Worm (Caenorhabditis elegans) whole organism, L1 larva: ENCODE data around the gene F01G4.4.

ENCODE experiments used
- C04F5.9 ChIP-seq: sonication (generic microtip); optimal IDR thresholded peaks from 2 replicates; lab custom pipeline; 2016; ENCODE audit warnings: missing genetic modification characterization, missing compliant biosample characterization
- C34B4.2 ChIP-seq: sonication (generic microtip); optimal IDR thresholded peaks from 2 replicates; lab custom pipeline; 2017; ENCODE audit warnings: mild to moderate bottlenecking, missing genetic modification characterization, missing compliant biosample characterization
- Y116A8C.19 ChIP-seq: sonication (generic microtip); optimal IDR thresholded peaks from 2 replicates; lab custom pipeline; 2016; ENCODE audit warnings: missing compliant biosample characterization, missing genetic modification characterization, borderline replicate concordance
- alr-1 ChIP-seq: fragments of 200-800 bp; sonication (Bioruptor generic); optimal IDR thresholded peaks from 2 replicates; lab custom pipeline; 2018; ENCODE audit warnings: borderline replicate concordance, mild to moderate bottlenecking, missing genetic modification characterization, missing compliant biosample characterization
- aly-2 ChIP-seq: fragments of 150-350 bp; optimal IDR thresholded peaks from 2 replicates; lab custom pipeline; 2014; ENCODE audit warnings: missing biosample characterization, missing genetic modification characterization
- ama-1 ChIP-seq: fragments of 150-350 bp; optimal IDR thresholded peaks from 2 replicates; lab custom pipeline; 2014
- ceh-8 ChIP-seq: fragments of 200-800 bp; sonication (Bioruptor generic); optimal IDR thresholded peaks from 2 replicates; lab custom pipeline; 2018; ENCODE audit warnings: mild to moderate bottlenecking, missing genetic modification characterization, moderate library complexity, missing compliant biosample characterization
- ceh-82 ChIP-seq, 3 experiments: fragments of 150-350 bp in 1 of 3; sonication (generic microtip) in 2 of 3; optimal IDR thresholded peaks; 2 replicates each; lab custom pipeline; 2014 to 2017; ENCODE audit warnings: missing biosample characterization in 3 of 3, missing genetic modification characterization in 3 of 3
- ceh-88 ChIP-seq: fragments of 200-800 bp; sonication (Bioruptor generic); IDR thresholded peaks from 2 replicates; pipeline ENCODE4 v1.3.6; 2022; ENCODE audit warnings: missing genetic modification characterization, missing compliant biosample characterization
- dsc-1 ChIP-seq: sonication (generic microtip); optimal IDR thresholded peaks from 2 replicates; lab custom pipeline; 2016; ENCODE audit warnings: mild to moderate bottlenecking, missing genetic modification characterization, missing compliant biosample characterization
- egl-13 ChIP-seq: sonication (generic microtip); optimal IDR thresholded peaks from 2 replicates; lab custom pipeline; 2016; ENCODE audit warnings: missing genotype, missing genetic modification reagents, missing genetic modification characterization, missing compliant biosample characterization
- elt-3 ChIP-seq, 6 experiments: fragments of 150-350 bp in 1 of 6; sonication (generic microtip); optimal IDR thresholded peaks; 2 replicates each; lab custom pipeline; 2017 to 2018; ENCODE audit warnings: missing biosample characterization in 6 of 6, missing genetic modification characterization in 6 of 6, inconsistent platforms in 1 of 6
- ets-5 ChIP-seq: fragments of 200-800 bp; sonication (Bioruptor generic); IDR thresholded peaks from 2 replicates; pipeline ENCODE4 v1.3.6; 2022; ENCODE audit warnings: missing genetic modification characterization, missing compliant biosample characterization
- fkh-10 ChIP-seq: sonication (generic microtip); optimal IDR thresholded peaks from 2 replicates; lab custom pipeline; 2017; ENCODE audit warnings: missing biosample characterization, missing genetic modification reagents, missing genetic modification characterization
- fkh-4 ChIP-seq: sonication (generic microtip); optimal IDR thresholded peaks from 2 replicates; lab custom pipeline; 2016; ENCODE audit warnings: missing compliant biosample characterization, missing genetic modification characterization, borderline replicate concordance
- fkh-8 ChIP-seq: sonication (generic microtip); optimal IDR thresholded peaks from 2 replicates; lab custom pipeline; 2016; ENCODE audit warnings: mild to moderate bottlenecking, missing genetic modification characterization, missing compliant biosample characterization
- fos-1 ChIP-seq: fragments of 150-350 bp; optimal IDR thresholded peaks from 2 replicates; lab custom pipeline; 2014; ENCODE audit warnings: missing biosample characterization, missing genetic modification characterization
- grh-1 ChIP-seq: fragments of 200-800 bp; sonication (Bioruptor generic); IDR thresholded peaks from 2 replicates; pipeline ENCODE4 v1.3.6; 2022; ENCODE audit warnings: missing genetic modification reagents, missing genetic modification characterization, missing compliant biosample characterization
- hlh-17 ChIP-seq: fragments of 200-800 bp; sonication (Bioruptor generic); optimal IDR thresholded peaks from 2 replicates; lab custom pipeline; 2018; ENCODE audit warnings: missing genetic modification characterization, mild to moderate bottlenecking, missing compliant biosample characterization, moderate library complexity, borderline replicate concordance
- hlh-4 ChIP-seq: sonication (generic microtip); optimal IDR thresholded peaks from 2 replicates; lab custom pipeline; 2016; ENCODE audit warnings: mild to moderate bottlenecking, missing genetic modification characterization, missing compliant biosample characterization
- hpl-2 ChIP-seq: fragments of 150-350 bp; optimal IDR thresholded peaks from 2 replicates; lab custom pipeline; 2014; ENCODE audit warnings: missing biosample characterization, missing genetic modification reagents, missing genetic modification characterization
- isw-1 ChIP-seq: fragments of 200-800 bp; sonication (Bioruptor generic); IDR thresholded peaks from 2 replicates; pipeline ENCODE4 v1.3.6; 2022; ENCODE audit warnings: missing genetic modification characterization, missing compliant biosample characterization
- lin-14 ChIP-seq: fragments of 200-800 bp; sonication (Bioruptor generic); optimal IDR thresholded peaks from 2 replicates; lab custom pipeline; 2018; ENCODE audit warnings: mild to moderate bottlenecking, missing genetic modification characterization, moderate library complexity, missing compliant biosample characterization
- lin-15B ChIP-seq: fragments of 150-350 bp; sonication (generic microtip); optimal IDR thresholded peaks from 3 replicates; lab custom pipeline; 2014; ENCODE audit warnings: missing biosample characterization, missing genetic modification characterization
- lin-35 ChIP-seq, 2 experiments: fragments of 150-350 bp; optimal IDR thresholded peaks; 2 replicates each; lab custom pipeline; 2014; ENCODE audit warnings: missing biosample characterization in 2 of 2, missing genetic modification characterization in 2 of 2, missing genetic modification reagents in 2 of 2
- lir-3 ChIP-seq: sonication (generic microtip); optimal IDR thresholded peaks from 2 replicates; lab custom pipeline; 2016; ENCODE audit warnings: mild to moderate bottlenecking, missing genetic modification characterization, moderate library complexity, missing compliant biosample characterization; ENCODE audit not compliant: poor library complexity
- lsy-2 ChIP-seq, 2 experiments: fragments of 150-350 bp; optimal IDR thresholded peaks; 2 replicates each; lab custom pipeline; 2014; ENCODE audit warnings: missing biosample characterization in 2 of 2, missing genetic modification characterization in 2 of 2
- mdl-1 ChIP-seq, 2 experiments: fragments of 150-350 bp; optimal IDR thresholded peaks; 2 replicates each; lab custom pipeline; 2014 to 2017; ENCODE audit warnings: missing biosample characterization in 2 of 2, missing genetic modification characterization in 2 of 2, inconsistent platforms in 1 of 2
- mef-2 ChIP-seq: fragments of 150-350 bp; optimal IDR thresholded peaks from 2 replicates; lab custom pipeline; 2014; ENCODE audit warnings: missing biosample characterization, missing genetic modification characterization
- mep-1 ChIP-seq: fragments of 150-350 bp; optimal IDR thresholded peaks from 2 replicates; lab custom pipeline; 2014; ENCODE audit warnings: missing biosample characterization, missing genetic modification characterization
- nhr-11 ChIP-seq: fragments of 150-350 bp; optimal IDR thresholded peaks from 2 replicates; lab custom pipeline; 2014; ENCODE audit warnings: missing biosample characterization, missing genetic modification characterization
- nhr-19 ChIP-seq: fragments of 200-800 bp; sonication (Bioruptor generic); conservative IDR thresholded peaks from 2 replicates; pipeline ENCODE4 v1.3.6; 2022; ENCODE audit warnings: missing genetic modification characterization, missing compliant biosample characterization
- nhr-20 ChIP-seq: sonication (generic microtip); optimal IDR thresholded peaks from 2 replicates; lab custom pipeline; 2016; ENCODE audit warnings: mild to moderate bottlenecking, missing genetic modification characterization, missing compliant biosample characterization
- nhr-28 ChIP-seq: fragments of 150-350 bp; optimal IDR thresholded peaks from 2 replicates; lab custom pipeline; 2014; ENCODE audit warnings: missing biosample characterization, missing genetic modification characterization
- nhr-47 ChIP-seq: sonication (generic microtip); optimal IDR thresholded peaks from 2 replicates; lab custom pipeline; 2016; ENCODE audit warnings: mild to moderate bottlenecking, missing genetic modification characterization, moderate library complexity, missing compliant biosample characterization
- nhr-71 ChIP-seq: sonication (generic microtip); optimal IDR thresholded peaks from 2 replicates; lab custom pipeline; 2016; ENCODE audit warnings: mild to moderate bottlenecking, missing genetic modification characterization, moderate library complexity, missing compliant biosample characterization
- nhr-84 ChIP-seq: sonication (generic microtip); optimal IDR thresholded peaks from 2 replicates; lab custom pipeline; 2017; ENCODE audit warnings: missing biosample characterization, missing genetic modification characterization
- nhr-85 ChIP-seq: sonication (generic microtip); peaks from one replicate; lab custom pipeline; 2016; ENCODE audit warnings: missing genetic modification characterization, inconsistent platforms, missing compliant biosample characterization
- nhr-90 ChIP-seq: sonication (generic microtip); optimal IDR thresholded peaks from 2 replicates; lab custom pipeline; 2016; ENCODE audit warnings: mild to moderate bottlenecking, missing genetic modification characterization, missing compliant biosample characterization; ENCODE audit not compliant: poor library complexity
- pax-3 ChIP-seq: fragments of 200-800 bp; sonication (Bioruptor generic); optimal IDR thresholded peaks from 2 replicates; lab custom pipeline; 2018; ENCODE audit warnings: mild to moderate bottlenecking, missing genetic modification characterization, moderate library complexity, missing compliant biosample characterization
- pqm-1 ChIP-seq: sonication (generic microtip); optimal IDR thresholded peaks from 3 replicates; lab custom pipeline; 2017; ENCODE audit warnings: missing biosample characterization, missing genetic modification characterization
- rnt-1 ChIP-seq: sonication (generic microtip); optimal IDR thresholded peaks from 2 replicates; lab custom pipeline; 2016; ENCODE audit warnings: mild to moderate bottlenecking, missing genetic modification characterization, moderate library complexity, missing compliant biosample characterization
- skn-1 ChIP-seq: fragments of 150-350 bp; optimal IDR thresholded peaks from 2 replicates; lab custom pipeline; 2014; ENCODE audit warnings: missing biosample characterization, missing genetic modification characterization
- snpc-4 ChIP-seq: fragments of 150-350 bp; optimal IDR thresholded peaks from 2 replicates; lab custom pipeline; 2014; ENCODE audit warnings: missing biosample characterization, missing genetic modification characterization
- snu-23 ChIP-seq: sonication (generic microtip); optimal IDR thresholded peaks from 2 replicates; lab custom pipeline; 2016; ENCODE audit warnings: missing genetic modification characterization, missing compliant biosample characterization
- sup-37 ChIP-seq: fragments of 200-800 bp; sonication (Bioruptor generic); optimal IDR thresholded peaks from 2 replicates; lab custom pipeline; 2018; ENCODE audit warnings: mild to moderate bottlenecking, missing genetic modification characterization, missing compliant biosample characterization
- swsn-7 ChIP-seq: sonication (generic microtip); optimal IDR thresholded peaks from 2 replicates; lab custom pipeline; 2016; ENCODE audit warnings: missing genetic modification characterization, missing compliant biosample characterization
- tbx-2 ChIP-seq: sonication (generic microtip); optimal IDR thresholded peaks from 2 replicates; lab custom pipeline; 2016; ENCODE audit warnings: missing genetic modification characterization, missing compliant biosample characterization
- unc-62 ChIP-seq: fragments of 150-350 bp; optimal IDR thresholded peaks from 2 replicates; lab custom pipeline; 2014; ENCODE audit warnings: missing biosample characterization, missing genetic modification reagents, missing genetic modification characterization
- unc-98 ChIP-seq: fragments of 200-800 bp; sonication (Bioruptor generic); IDR thresholded peaks from 2 replicates; pipeline ENCODE4 v1.3.6; 2022; ENCODE audit warnings: missing genetic modification characterization, missing compliant biosample characterization
- xbp-1 ChIP-seq: sonication (generic microtip); optimal IDR thresholded peaks from 2 replicates; lab custom pipeline; 2016; ENCODE audit warnings: missing genetic modification characterization, missing compliant biosample characterization
- zag-1 ChIP-seq: fragments of 150-350 bp; optimal IDR thresholded peaks from 2 replicates; lab custom pipeline; 2014; ENCODE audit warnings: missing biosample characterization, missing genetic modification characterization
- ztf-11 ChIP-seq, 2 experiments: sonication (generic microtip); optimal IDR thresholded peaks; 2 replicates each; lab custom pipeline; 2016 to 2017; ENCODE audit warnings: missing genetic modification characterization in 2 of 2, missing biosample characterization in 1 of 2, missing compliant biosample characterization in 1 of 2

Gene F01G4.4

DNA sequence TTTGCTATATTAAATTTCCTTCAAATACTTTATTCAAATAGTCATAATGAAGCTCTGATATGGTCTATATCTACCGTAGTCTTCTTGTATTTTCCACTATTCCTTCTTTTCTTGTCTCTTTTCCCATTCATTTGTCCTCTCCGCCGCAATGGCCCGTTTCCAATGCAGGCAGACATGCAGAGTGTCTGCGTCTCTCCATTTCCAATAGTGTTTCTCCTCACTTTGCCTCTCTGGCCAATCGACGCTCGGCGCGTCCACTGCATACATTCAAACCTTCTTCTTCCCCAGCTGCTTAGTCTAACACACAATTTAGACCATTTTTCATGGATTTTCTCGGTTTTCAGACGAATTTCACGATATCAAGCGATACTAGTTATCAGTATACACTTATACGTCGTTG is 17.9 kb upstream of the F01G4.4 start:
- TF ChIP-seq pqm-1 (tag; lab: Kevin White, UChicago) = no peak
- peak; percentile 15 for TF ChIP-seq tbx-2
- no peak for TF ChIP-seq fkh-4 (tag; lab: Kevin White, UChicago)
- TF ChIP-seq ets-5 (GFP tag; lab: Robert Waterston, UW) = no peak
- TF ChIP-seq xbp-1 (tag; lab: Kevin White, UChicago) = peak; percentile 96
- TF ChIP-seq ceh-82 (tag; optimal IDR thresholded peaks at IDR 0.05; lab: Kevin White, UChicago) = peak in 1 of 3 experiments; percentile 43
- no peak for TF ChIP-seq ama-1 (lab: Kevin White, UChicago)
- TF ChIP-seq mdl-1 (tag; optimal IDR thresholded peaks at IDR 0.05; lab: Kevin White, UChicago) = peak in 1 of 2 experiments; percentile 5
- TF ChIP-seq grh-1 (GFP tag; lab: Robert Waterston, UW) = peak; percentile 30; the same call in 1 of the 2 replicates
- TF ChIP-seq nhr-84 (tag; lab: Kevin White, UChicago) = no peak
- no peak for TF ChIP-seq nhr-28 (tag; lab: Kevin White, UChicago)
- TF ChIP-seq unc-62 (GFP tag; lab: Kevin White, UChicago) = no peak
- TF ChIP-seq dsc-1 (tag; lab: Kevin White, UChicago) = peak; percentile 41
- TF ChIP-seq hlh-17 = no peak
- TF ChIP-seq Y116A8C.19 (tag; lab: Kevin White, UChicago) = no peak
- no peak for TF ChIP-seq snpc-4 (tag; lab: Kevin White, UChicago)
- peak in 1 of 2 experiments; percentile 26 for TF ChIP-seq lin-35 (GFP tag; optimal IDR thresholded peaks at IDR 0.05; lab: Kevin White, UChicago)
- no peak for TF ChIP-seq C04F5.9 (tag; lab: Kevin White, UChicago)
- peak; percentile 37 for TF ChIP-seq nhr-20 (tag; lab: Kevin White, UChicago)
- no peak for TF ChIP-seq isw-1
- no peak for TF ChIP-seq unc-98 (GFP tag; lab: Robert Waterston, UW)
- peak; percentile 14 for TF ChIP-seq ceh-8 (GFP tag; lab: Kevin White, UChicago)
- TF ChIP-seq lin-14 = peak; percentile 52
- no peak for TF ChIP-seq hpl-2
- TF ChIP-seq aly-2 (tag; lab: Kevin White, UChicago) = no peak
- no peak for TF ChIP-seq zag-1
- TF ChIP-seq nhr-11 (tag; lab: Kevin White, UChicago) = no peak
- no peak for TF ChIP-seq lir-3 (tag; lab: Kevin White, UChicago)
- peak; percentile 33 for TF ChIP-seq lin-15B
- no peak for TF ChIP-seq egl-13
- TF ChIP-seq fos-1 = no peak
- no peak for TF ChIP-seq elt-3 (tag; optimal IDR thresholded peaks at IDR 0.05; lab: Kevin White, UChicago)
- TF ChIP-seq nhr-19 (GFP tag; lab: Robert Waterston, UW) = peak; percentile 58; the same call in 1 of the 2 replicates
- no peak for TF ChIP-seq ceh-88
- TF ChIP-seq nhr-85 (tag; lab: Kevin White, UChicago) = no peak
- TF ChIP-seq nhr-47 (tag; lab: Kevin White, UChicago) = peak; percentile 38
- TF ChIP-seq C34B4.2 (tag; lab: Kevin White, UChicago) = no peak
- peak in 1 of 2 experiments; percentile 12 for TF ChIP-seq ztf-11 (tag; optimal IDR thresholded peaks at IDR 0.05; lab: Kevin White, UChicago)
- peak; percentile 14 for TF ChIP-seq fkh-8 (tag; lab: Kevin White, UChicago)
- TF ChIP-seq nhr-90 (tag; lab: Kevin White, UChicago) = no peak
- no peak for TF ChIP-seq hlh-4
- TF ChIP-seq rnt-1 (tag; lab: Kevin White, UChicago) = peak; percentile 64
- peak; percentile 60 for TF ChIP-seq swsn-7 (tag; lab: Kevin White, UChicago)
- no peak for TF ChIP-seq pax-3 (tag; lab: Kevin White, UChicago)
- no peak for TF ChIP-seq fkh-10 (GFP tag; lab: Kevin White, UChicago)
- TF ChIP-seq snu-23 (GFP tag; lab: Kevin White, UChicago) = peak; percentile 62
- peak; percentile 65 to 76 for TF ChIP-seq lsy-2 (tag; optimal IDR thresholded peaks at IDR 0.05; lab: Kevin White, UChicago)
- TF ChIP-seq mep-1 (tag; lab: Kevin White, UChicago) = no peak
- TF ChIP-seq nhr-71 = peak; percentile 61
- no peak for TF ChIP-seq sup-37 (GFP tag; lab: Kevin White, UChicago)
- TF ChIP-seq mef-2 (tag; lab: Kevin White, UChicago) = no peak
- TF ChIP-seq skn-1 (tag; lab: Kevin White, UChicago) = no peak
- no peak for TF ChIP-seq alr-1
